Fruit fly (Drosophila melanogaster) whole organism, embryonic: ENCODE data around the gene stg.

Source experiments
- Abd-B ChIP-seq: fragments of 200-800 bp; sonication (Bioruptor generic); optimal IDR thresholded peaks from 2 replicates; lab custom pipeline; 2018; ENCODE audit warnings: missing biosample characterization, mild to moderate bottlenecking, missing genetic modification characterization, moderate library complexity
- Awh ChIP-seq: fragments of 200-800 bp; sonication (Bioruptor generic); IDR thresholded peaks from 2 replicates; pipeline ENCODE4, ENCODE4 v1.3.6; 2022; ENCODE audit warnings: missing biosample characterization, missing genetic modification characterization
- CG11093 ChIP-seq: fragments of 200-800 bp; sonication (Bioruptor generic); IDR thresholded peaks from 3 replicates; pipeline ENCODE4 v1.3.6; 2022; ENCODE audit warnings: missing biosample characterization, missing genetic modification characterization
- CG14441 ChIP-seq: fragments of 200-800 bp; sonication (Bioruptor generic); IDR thresholded peaks from 2 replicates; pipeline ENCODE4 v1.3.6; 2022; ENCODE audit warnings: missing biosample characterization, missing genetic modification characterization
- CG14965 ChIP-seq: fragments of 200-800 bp; sonication (Bioruptor generic); optimal IDR thresholded peaks from 2 replicates; lab custom pipeline; 2016; ENCODE audit warnings: missing biosample characterization, missing genetic modification characterization, borderline replicate concordance
- CG15269 ChIP-seq: fragments of 200-800 bp; sonication (Bioruptor generic); optimal IDR thresholded peaks from 2 replicates; lab custom pipeline; 2018; ENCODE audit warnings: missing biosample characterization, mild to moderate bottlenecking, missing genetic modification characterization, moderate library complexity
- CG15601 ChIP-seq: fragments of 200-800 bp; sonication (Bioruptor generic); optimal IDR thresholded peaks from 3 replicates; lab custom pipeline; 2019; ENCODE audit warnings: missing biosample characterization, mild to moderate bottlenecking, missing genetic modification characterization, moderate library complexity
- CG15696 ChIP-seq: fragments of 200-800 bp; sonication (Bioruptor generic); optimal IDR thresholded peaks from 2 replicates; lab custom pipeline; 2019; ENCODE audit warnings: missing biosample characterization, mild to moderate bottlenecking, missing genetic modification characterization, moderate library complexity
- CG17359 ChIP-seq: fragments of 200-800 bp; sonication (Bioruptor generic); optimal IDR thresholded peaks from 3 replicates; lab custom pipeline; 2018; ENCODE audit warnings: missing biosample characterization, mild to moderate bottlenecking, missing genetic modification characterization, moderate library complexity
- CG1792 ChIP-seq: fragments of 200-800 bp; sonication (Bioruptor generic); optimal IDR thresholded peaks from 2 replicates; lab custom pipeline; 2016; ENCODE audit warnings: missing biosample characterization, missing genetic modification characterization
- CG2712 ChIP-seq: fragments of 200-800 bp; optimal IDR thresholded peaks from 3 replicates; lab custom pipeline; 2019; ENCODE audit warnings: missing biosample characterization, mild to moderate bottlenecking, missing genetic modification characterization, moderate library complexity
- CG3995 ChIP-seq: fragments of 200-800 bp; sonication (Bioruptor generic); optimal IDR thresholded peaks from 3 replicates; lab custom pipeline; 2016; ENCODE audit warnings: missing biosample characterization, missing genetic modification characterization
- CG4424 ChIP-seq: fragments of 200-800 bp; sonication (Bioruptor generic); optimal IDR thresholded peaks from 3 replicates; lab custom pipeline; 2016; ENCODE audit warnings: missing biosample characterization, missing genetic modification characterization
- CG7963 ChIP-seq: fragments of 200-800 bp; sonication (Bioruptor generic); IDR thresholded peaks from 3 replicates; pipeline ENCODE4 v1.3.6; 2022; ENCODE audit warnings: missing biosample characterization, missing genetic modification characterization; ENCODE audit not compliant: partially characterized antibody
- CG8944 ChIP-seq: fragments of 200-800 bp; sonication (Bioruptor generic); optimal IDR thresholded peaks from 3 replicates; lab custom pipeline; 2016; ENCODE audit warnings: missing biosample characterization, missing genetic modification characterization
- CG9215 ChIP-seq: fragments of 200-800 bp; sonication (Bioruptor generic); IDR thresholded peaks from 2 replicates; pipeline ENCODE4 v1.3.6; 2022; ENCODE audit warnings: missing biosample characterization, missing genetic modification characterization
- CHES-1-like ChIP-seq: fragments of 200-800 bp; sonication (Bioruptor generic); optimal IDR thresholded peaks from 2 replicates; lab custom pipeline; 2016; ENCODE audit warnings: missing biosample characterization, missing genetic modification characterization
- D19A ChIP-seq: fragments of 200-800 bp; optimal IDR thresholded peaks from 3 replicates; lab custom pipeline; 2019; ENCODE audit warnings: missing biosample characterization, mild to moderate bottlenecking, missing genetic modification characterization, moderate library complexity
- Dbx ChIP-seq: fragments of 200-800 bp; sonication (Bioruptor generic); IDR thresholded peaks from 3 replicates; pipeline ENCODE4 v1.3.6; 2022; ENCODE audit warnings: missing biosample characterization, missing genetic modification characterization
- Dll ChIP-seq: fragments of 200-800 bp; sonication (Bioruptor generic); IDR thresholded peaks from 4 replicates; pipeline ENCODE4 v1.3.6; 2022; ENCODE audit warnings: missing biosample characterization, missing genetic modification characterization; ENCODE audit not compliant: partially characterized antibody
- HLH4C ChIP-seq: fragments of 200-800 bp; sonication (Bioruptor generic); IDR thresholded peaks from 3 replicates; pipeline ENCODE4 v1.3.6; 2022; ENCODE audit warnings: missing biosample characterization, missing genetic modification characterization; ENCODE audit not compliant: partially characterized antibody
- HLH54F ChIP-seq: fragments of 200-800 bp; sonication (Bioruptor generic); optimal IDR thresholded peaks from 3 replicates; lab custom pipeline; 2016; ENCODE audit warnings: missing biosample characterization, missing genetic modification characterization
- Hmx ChIP-seq: fragments of 200-800 bp; sonication (Bioruptor generic); optimal IDR thresholded peaks from 2 replicates; lab custom pipeline; 2016; ENCODE audit warnings: missing biosample characterization, missing genetic modification characterization
- Hr3 ChIP-seq: fragments of 200-800 bp; sonication (Bioruptor generic); optimal IDR thresholded peaks from 3 replicates; lab custom pipeline; 2016; ENCODE audit warnings: missing biosample characterization, missing genetic modification characterization
- Kr ChIP-seq: fragments of 200-800 bp; sonication (Bioruptor generic); optimal IDR thresholded peaks from 2 replicates; lab custom pipeline; 2017; ENCODE audit warnings: missing biosample characterization, mild to moderate bottlenecking, missing genetic modification characterization
- Mad ChIP-seq: fragments of 200-800 bp; sonication (Bioruptor generic); optimal IDR thresholded peaks from 2 replicates; lab custom pipeline; 2016; ENCODE audit warnings: missing biosample characterization, missing genetic modification characterization
- Mes4 ChIP-seq: fragments of 200-800 bp; sonication (Bioruptor generic); optimal IDR thresholded peaks from 2 replicates; lab custom pipeline; 2016; ENCODE audit warnings: missing biosample characterization, missing genetic modification characterization
- Poxn ChIP-seq: fragments of 200-800 bp; sonication (Bioruptor generic); IDR thresholded peaks from 2 replicates; pipeline ENCODE4 v1.3.6; 2022; ENCODE audit warnings: missing biosample characterization, missing genetic modification characterization
- Rfx ChIP-seq: fragments of 200-800 bp; sonication (Bioruptor generic); IDR thresholded peaks from 2 replicates; pipeline ENCODE4 v1.3.6; 2022; ENCODE audit warnings: missing biosample characterization, missing genetic modification characterization
- Rx ChIP-seq: fragments of 200-800 bp; sonication (Bioruptor generic); IDR thresholded peaks from 2 replicates; pipeline ENCODE4 v1.3.6; 2022; ENCODE audit warnings: missing biosample characterization, missing genetic modification characterization
- Stat92E ChIP-seq, 3 experiments: fragments of >200 bp in 2 of 3; fragments of 200-800 bp in 1 of 3; sonication (Bioruptor generic) in 1 of 3; optimal IDR thresholded peaks; 2 replicates each; lab custom pipeline; 2017 to 2019; ENCODE audit warnings: missing biosample characterization in 3 of 3, missing genetic modification characterization in 3 of 3, mild to moderate bottlenecking in 1 of 3, moderate library complexity in 1 of 3
- Vsx1 ChIP-seq: fragments of 200-800 bp; sonication (Bioruptor generic); optimal IDR thresholded peaks from 2 replicates; lab custom pipeline; 2017; ENCODE audit warnings: missing biosample characterization, mild to moderate bottlenecking, missing genetic modification characterization, missing genetic modification reagents
- ara ChIP-seq: fragments of 200-800 bp; sonication (Bioruptor generic); IDR thresholded peaks from 2 replicates; pipeline ENCODE4 v1.3.6; 2022; ENCODE audit warnings: missing biosample characterization, missing genetic modification characterization
- bbx ChIP-seq: fragments of 200-800 bp; sonication (Bioruptor generic); IDR thresholded peaks from 2 replicates; pipeline ENCODE4 v1.3.6; 2022; ENCODE audit warnings: missing biosample characterization, missing genetic modification characterization; ENCODE audit not compliant: partially characterized antibody
- cg ChIP-seq: fragments of 200-800 bp; sonication (Bioruptor generic); optimal IDR thresholded peaks from 3 replicates; lab custom pipeline; 2019; ENCODE audit warnings: missing biosample characterization, mild to moderate bottlenecking, missing genetic modification characterization, moderate library complexity
- chif ChIP-seq, 2 experiments: fragments of 200-800 bp; sonication (Bioruptor generic); optimal IDR thresholded peaks; 3 replicates each; lab custom pipeline; 2016; ENCODE audit warnings: missing biosample characterization in 2 of 2, missing genetic modification characterization in 2 of 2
- fd102C ChIP-seq: fragments of 200-800 bp; sonication (Bioruptor generic); optimal IDR thresholded peaks from 2 replicates; lab custom pipeline; 2018; ENCODE audit warnings: missing biosample characterization, mild to moderate bottlenecking, missing genetic modification characterization, moderate library complexity
- gcm ChIP-seq: fragments of 200-800 bp; sonication (Bioruptor generic); optimal IDR thresholded peaks from 2 replicates; lab custom pipeline; 2019; ENCODE audit warnings: missing biosample characterization, mild to moderate bottlenecking, missing genetic modification characterization, moderate library complexity
- gem ChIP-seq: fragments of 200-800 bp; sonication (Bioruptor generic); optimal IDR thresholded peaks from 2 replicates; lab custom pipeline; 2019; ENCODE audit warnings: missing biosample characterization, mild to moderate bottlenecking, missing genetic modification characterization, moderate library complexity
- ham ChIP-seq: fragments of 200-800 bp; sonication (Bioruptor generic); IDR thresholded peaks from 2 replicates; pipeline ENCODE4 v1.3.6; 2022; ENCODE audit warnings: missing biosample characterization, missing genetic modification characterization
- knrl ChIP-seq: fragments of 200-800 bp; sonication (Bioruptor generic); IDR thresholded peaks from 3 replicates; pipeline ENCODE4 v1.3.6; 2022; ENCODE audit warnings: missing biosample characterization, missing genetic modification characterization; ENCODE audit not compliant: partially characterized antibody
- lab ChIP-seq: fragments of 200-800 bp; sonication (Bioruptor generic); optimal IDR thresholded peaks from 3 replicates; lab custom pipeline; 2017; ENCODE audit warnings: missing biosample characterization, missing genetic modification characterization, mild to moderate bottlenecking, moderate library complexity, missing genetic modification reagents
- lola ChIP-seq, 3 experiments: fragments of >200 bp in 2 of 3; fragments of 200-800 bp in 1 of 3; sonication (Bioruptor generic) in 1 of 3; optimal IDR thresholded peaks; 2 replicates each; lab custom pipeline; 2017 to 2019; ENCODE audit warnings: missing biosample characterization in 3 of 3, missing genetic modification characterization in 3 of 3, mild to moderate bottlenecking in 1 of 3, moderate library complexity in 1 of 3
- pho ChIP-seq: fragments of 200-800 bp; sonication (Bioruptor generic); optimal IDR thresholded peaks from 2 replicates; lab custom pipeline; 2016; ENCODE audit warnings: missing biosample characterization, missing genetic modification characterization
- pnt ChIP-seq: fragments of 200-800 bp; sonication (Bioruptor generic); optimal IDR thresholded peaks from 3 replicates; lab custom pipeline; 2016; ENCODE audit warnings: missing biosample characterization, missing genetic modification characterization
- pzg ChIP-seq: fragments of 200-800 bp; sonication (Bioruptor generic); optimal IDR thresholded peaks from 3 replicates; lab custom pipeline; 2018; ENCODE audit warnings: missing biosample characterization, mild to moderate bottlenecking, missing genetic modification characterization, moderate library complexity
- sd ChIP-seq: fragments of 200-800 bp; sonication (Bioruptor generic); optimal IDR thresholded peaks from 3 replicates; lab custom pipeline; 2018; ENCODE audit warnings: missing biosample characterization, mild to moderate bottlenecking, missing genetic modification characterization, moderate library complexity
- slbo ChIP-seq: fragments of 200-800 bp; sonication (Bioruptor generic); IDR thresholded peaks from 2 replicates; pipeline ENCODE4 v1.3.6; 2022; ENCODE audit warnings: missing biosample characterization, missing genetic modification characterization
- tna ChIP-seq: fragments of 200-800 bp; sonication (Bioruptor generic); IDR thresholded peaks from 2 replicates; pipeline ENCODE4 v1.3.6; 2022; ENCODE audit warnings: missing biosample characterization, missing genetic modification characterization; ENCODE audit not compliant: partially characterized antibody
- toy ChIP-seq: fragments of 200-800 bp; sonication (Bioruptor generic); IDR thresholded peaks from 2 replicates; pipeline ENCODE4 v1.3.6; 2022; ENCODE audit warnings: missing biosample characterization, missing genetic modification characterization

The stg gene

dm6 chr3R:29274590-29274989, 19.0 kb upstream of the stg start (continued):
- TF ChIP-seq cg (GFP tag; lab: Kevin White, UChicago) (no peak), CG15269 (tag; lab: Kevin White, UChicago) (peak; percentile 62), lab (GFP tag; lab: Kevin White, UChicago) (peak; percentile 39), Dll (GFP tag; lab: Robert Waterston, UW) (no peak), gcm (GFP tag; lab: Kevin White, UChicago) (peak; percentile 38), chif (GFP tag; optimal IDR thresholded peaks at IDR 0.05; lab: Kevin White, UChicago) (peak; percentile 39 to 81), CG3995 (no peak), tna (GFP tag; lab: Robert Waterston, UW) (no peak), ham (GFP tag; lab: Robert Waterston, UW) (no peak), Rx (GFP tag; lab: Robert Waterston, UW) (no peak), Poxn (GFP tag; lab: Robert Waterston, UW) (no peak), CHES-1-like (peak; percentile 41), gem (tag; lab: Kevin White, UChicago) (peak; percentile 81), Rfx (peak; percentile 59), CG14441 (GFP tag; lab: Robert Waterston, UW) (peak; percentile 54; the same call in 1 of the 2 replicates), CG15601 (peak; percentile 82), Hmx (GFP tag; lab: Kevin White, UChicago) (no peak), toy (GFP tag; lab: Robert Waterston, UW) (no peak), Hr3 (peak; percentile 64), HLH54F (GFP tag; lab: Kevin White, UChicago) (peak; percentile 14), CG15696 (peak; percentile 32), Stat92E (GFP tag; optimal IDR thresholded peaks at IDR 0.05; lab: Kevin White, UChicago) (peak in 1 of 3 experiments; percentile 89), pnt (GFP tag; lab: Kevin White, UChicago) (no peak), CG4424 (GFP tag; lab: Kevin White, UChicago) (peak; percentile 49), sd (no peak)

dm6 chr3R:29273029-29273428, 17.4 kb upstream of the stg start:
- TF ChIP-seq Vsx1: no peak
- TF ChIP-seq CG11093 (GFP tag; lab: Robert Waterston, UW): no peak
- no peak for TF ChIP-seq knrl (GFP tag; lab: Robert Waterston, UW)
- no peak for TF ChIP-seq Awh (GFP tag; lab: Robert Waterston, UW)
- peak in 1 of 3 experiments; percentile 10 for TF ChIP-seq lola (GFP tag; optimal IDR thresholded peaks at IDR 0.05; lab: Kevin White, UChicago)
- peak; percentile 14; the same call in 1 of the 2 replicates for TF ChIP-seq ara (GFP tag; lab: Robert Waterston, UW)
- TF ChIP-seq D19A: peak; percentile 97
- TF ChIP-seq CG1792 (GFP tag; lab: Kevin White, UChicago): no peak
- TF ChIP-seq CG14965 (GFP tag; lab: Kevin White, UChicago): no peak
- TF ChIP-seq CG7963: no peak
- no peak for TF ChIP-seq chif (GFP tag; optimal IDR thresholded peaks at IDR 0.05; lab: Kevin White, UChicago)
- TF ChIP-seq Abd-B: no peak
- no peak for TF ChIP-seq CG8944 (GFP tag; lab: Kevin White, UChicago)
- TF ChIP-seq bbx (GFP tag; lab: Robert Waterston, UW): no peak
- TF ChIP-seq CG9215 (GFP tag; lab: Robert Waterston, UW): no peak
- no peak for TF ChIP-seq pho (GFP tag; lab: Kevin White, UChicago)
- TF ChIP-seq Kr: no peak
- TF ChIP-seq CG17359 (tag; lab: Kevin White, UChicago): no peak
- TF ChIP-seq Dbx (GFP tag; lab: Robert Waterston, UW): no peak
- no peak for TF ChIP-seq fd102C (GFP tag; lab: Kevin White, UChicago)
- TF ChIP-seq Mad (GFP tag; lab: Kevin White, UChicago): no peak
- peak; percentile 30 for TF ChIP-seq CG2712 (tag; lab: Kevin White, UChicago)
- TF ChIP-seq CG15269 (tag; lab: Kevin White, UChicago): no peak
- no peak for TF ChIP-seq pzg (GFP tag; lab: Kevin White, UChicago)
- TF ChIP-seq slbo (GFP tag; lab: Robert Waterston, UW): no peak
- TF ChIP-seq HLH4C (GFP tag; lab: Robert Waterston, UW): no peak
- no peak for TF ChIP-seq Mes4
